Fruit fly (Drosophila melanogaster) Kc167 (cell line): ENCODE results near the gene Claspin.

Source experiments
- Myc ChIP-seq: fragments of >200 bp; optimal IDR thresholded peaks from 2 replicates; lab custom pipeline; 2017; ENCODE audit warnings: missing external identifiers
- Sin3A ChIP-seq: fragments of >200 bp; optimal IDR thresholded peaks from 2 replicates; lab custom pipeline; 2018; ENCODE audit warnings: missing external identifiers
- h ChIP-seq: fragments of >200 bp; optimal IDR thresholded peaks from 3 replicates; lab custom pipeline; 2018; ENCODE audit warnings: missing external identifiers
- insv ChIP-seq: fragments of >200 bp; optimal IDR thresholded peaks from 3 replicates; lab custom pipeline; 2018; ENCODE audit warnings: missing external identifiers
- psq ChIP-seq: fragments of >200 bp; optimal IDR thresholded peaks from 2 replicates; lab custom pipeline; 2017; ENCODE audit warnings: missing external identifiers
- ttk ChIP-seq: sonication (Bioruptor generic); optimal IDR thresholded peaks from 2 replicates; lab custom pipeline; 2017; ENCODE audit warnings: missing external identifiers

- TF ChIP-seq psq (lab: Kevin White, UChicago) (no peak), Myc (lab: Kevin White, UChicago) (no peak), Sin3A (lab: Kevin White, UChicago) (no peak), insv (lab: Kevin White, UChicago) (no peak), ttk (lab: Kevin White, UChicago) (no peak), h (no peak)
Observed at dm6 chr3L:4348839-4349238, 35.6 kb downstream of the Claspin start.
